Fruit fly (Drosophila melanogaster): ENCODE results near the gene CG33098.

- no peak for TF ChIP-seq CG11617 (GFP tag; optimal IDR thresholded peaks at IDR 0.05)
- TF ChIP-seq tj (GFP tag; optimal IDR thresholded peaks at IDR 0.05) = no peak
- TF ChIP-seq CG1620 (GFP tag; optimal IDR thresholded peaks at IDR 0.05) = no peak
- no peak for TF ChIP-seq cnc (optimal IDR thresholded peaks at IDR 0.05)
- no peak for TF ChIP-seq pad (GFP tag; optimal IDR thresholded peaks at IDR 0.05)
- TF ChIP-seq toe (GFP tag; optimal IDR thresholded peaks at IDR 0.05) = no peak
- no peak for TF ChIP-seq Crg-1 (GFP tag; optimal IDR thresholded peaks at IDR 0.05)
- TF ChIP-seq ovo (GFP tag; optimal IDR thresholded peaks at IDR 0.05) = no peak
- no peak for TF ChIP-seq CG14711 (tag; optimal IDR thresholded peaks at IDR 0.05)
Measured at dm6 chr3R:12405928-12406234, 18.9 kb downstream of the CG33098 start, which contains the start of gene Cyp9f2.

Data from whole organism, adult.